Worm (Caenorhabditis elegans): ENCODE data around the gene pfk-1.1.

pfk-1.1 gene

ce11 chrX:2907296-2907873 is 33.3 kb upstream of the pfk-1.1 start:
- TF ChIP-seq unc-39 (tag; optimal IDR thresholded peaks at IDR 0.05) (no peak), ceh-16 (tag; optimal IDR thresholded peaks at IDR 0.05) (peak; percentile 50), fos-1 (tag; optimal IDR thresholded peaks at IDR 0.05) (peak; percentile 28), sma-9 (GFP tag; optimal IDR thresholded peaks at IDR 0.05) (peak; percentile 37), sma-9 (tag; optimal IDR thresholded peaks at IDR 0.05) (no peak), nhr-12 (tag; optimal IDR thresholded peaks at IDR 0.05) (no peak), nhr-129 (tag; optimal IDR thresholded peaks at IDR 0.05) (peak; percentile 49), elt-1 (tag; optimal IDR thresholded peaks at IDR 0.05) (peak; percentile 80)

- TF ChIP-seq lsy-2 (tag; optimal IDR thresholded peaks at IDR 0.05) (no peak), lin-13 (GFP tag; optimal IDR thresholded peaks at IDR 0.05) (no peak), ceh-16 (tag; optimal IDR thresholded peaks at IDR 0.05) (no peak), F13H6.1 (tag; optimal IDR thresholded peaks at IDR 0.05) (no peak), zag-1 (tag; optimal IDR thresholded peaks at IDR 0.05) (no peak), nhr-21 (tag; optimal IDR thresholded peaks at IDR 0.05) (no peak), alr-1 (tag; optimal IDR thresholded peaks at IDR 0.05) (no peak), peb-1 (tag; optimal IDR thresholded peaks at IDR 0.05) (no peak), nhr-237 (tag; optimal IDR thresholded peaks at IDR 0.05) (no peak), nhr-77 (tag; optimal IDR thresholded peaks at IDR 0.05) (no peak), sma-9 (GFP tag; optimal IDR thresholded peaks at IDR 0.05) (no peak), sma-9 (tag; optimal IDR thresholded peaks at IDR 0.05) (no peak), mbf-1 (tag; optimal IDR thresholded peaks at IDR 0.05) (no peak), nhr-11 (tag; optimal IDR thresholded peaks at IDR 0.05) (no peak), blmp-1 (tag; optimal IDR thresholded peaks at IDR 0.05; ENCODE audit: insufficient read depth) (no peak), ztf-1 (GFP tag; conservative IDR thresholded peaks at IDR 0.05) (no peak)
Measured at ce11 chrX:2909227-2909626, 31.4 kb upstream of the pfk-1.1 start, which contains the start of gene nmy-1. Gene nmy-1 (plus strand): TSS chrX:2909527.

ce11 chrX:2912689-2913088 is 28.0 kb upstream of the pfk-1.1 start:
- TF ChIP-seq elt-1 (tag; optimal IDR thresholded peaks at IDR 0.05) (no peak), nhr-129 (tag; optimal IDR thresholded peaks at IDR 0.05) (no peak), ztf-11 (tag; optimal IDR thresholded peaks at IDR 0.05) (no peak), mab-5 (tag; optimal IDR thresholded peaks at IDR 0.05) (no peak)

- TF ChIP-seq snpc-4 (tag; optimal IDR thresholded peaks at IDR 0.05) (no peak), ztf-1 (GFP tag; conservative IDR thresholded peaks at IDR 0.05) (no peak), gmeb-1 (tag; optimal IDR thresholded peaks at IDR 0.05) (no peak), egl-27 (tag; optimal IDR thresholded peaks at IDR 0.05) (no peak), nhr-77 (tag; optimal IDR thresholded peaks at IDR 0.05) (no peak), ZK546.5 (tag; optimal IDR thresholded peaks at IDR 0.05) (no peak), mbf-1 (tag; optimal IDR thresholded peaks at IDR 0.05) (no peak), nhr-10 (tag; optimal IDR thresholded peaks at IDR 0.05) (no peak), nhr-23 (tag; optimal IDR thresholded peaks at IDR 0.05) (no peak)
Measured at ce11 chrX:2919488-2919887, 21.2 kb upstream of the pfk-1.1 start.

ce11 chrX:2920456-2920855 is 20.2 kb upstream of the pfk-1.1 start:
- TF ChIP-seq snpc-4 (tag; optimal IDR thresholded peaks at IDR 0.05) = no peak
- TF ChIP-seq nhr-77 (tag; optimal IDR thresholded peaks at IDR 0.05) = no peak
- no peak for TF ChIP-seq nhr-129 (tag; optimal IDR thresholded peaks at IDR 0.05)
- TF ChIP-seq lin-13 (GFP tag; optimal IDR thresholded peaks at IDR 0.05) = no peak
- TF ChIP-seq nhr-25 (tag; optimal IDR thresholded peaks at IDR 0.05) = no peak
- no peak for TF ChIP-seq lsy-2 (tag; optimal IDR thresholded peaks at IDR 0.05)
- TF ChIP-seq ZK546.5 (tag; optimal IDR thresholded peaks at IDR 0.05) = no peak
- TF ChIP-seq elt-3 (tag; optimal IDR thresholded peaks at IDR 0.05) = no peak
- TF ChIP-seq Y55F3AM.14 (GFP tag; optimal IDR thresholded peaks at IDR 0.05) = no peak
- TF ChIP-seq egl-27 (tag; optimal IDR thresholded peaks at IDR 0.05) = no peak
- no peak for TF ChIP-seq elt-1 (tag; optimal IDR thresholded peaks at IDR 0.05)
- no peak for TF ChIP-seq alr-1 (tag; optimal IDR thresholded peaks at IDR 0.05)
- no peak for TF ChIP-seq nhr-21 (tag; optimal IDR thresholded peaks at IDR 0.05)
- no peak for TF ChIP-seq sma-9 (GFP tag; optimal IDR thresholded peaks at IDR 0.05)
- no peak for TF ChIP-seq sma-9 (tag; optimal IDR thresholded peaks at IDR 0.05)

- TF ChIP-seq nhr-25 (tag; optimal IDR thresholded peaks at IDR 0.05) = no peak
- no peak for TF ChIP-seq nhr-23 (tag; optimal IDR thresholded peaks at IDR 0.05)
- no peak for TF ChIP-seq ceh-82 (tag; optimal IDR thresholded peaks at IDR 0.05)
- TF ChIP-seq ZK546.5 (tag; optimal IDR thresholded peaks at IDR 0.05) = no peak
- TF ChIP-seq aly-2 (tag; optimal IDR thresholded peaks at IDR 0.05) = no peak
- TF ChIP-seq mbf-1 (tag; optimal IDR thresholded peaks at IDR 0.05) = no peak
Measured at ce11 chrX:2921737-2922136, 18.9 kb upstream of the pfk-1.1 start.

All from whole organism, L2 larva.